Worm (Caenorhabditis elegans): ENCODE measurements around the gene R07E5.4.

Gene R07E5.4

ce11 chrIII:4394496-4394895 lies at the start of gene R07E5.4:
Gene R07E5.4, plus strand, starts transcription at chrIII:4394796.
- TF ChIP-seq blmp-1 (tag; optimal IDR thresholded peaks at IDR 0.05) (no peak), irx-1 (tag; optimal IDR thresholded peaks at IDR 0.05) (no peak), pag-3 (tag; optimal IDR thresholded peaks at IDR 0.05; ENCODE audit: borderline replicate concordance, insufficient read depth) (no peak), alr-1 (tag; optimal IDR thresholded peaks at IDR 0.05; ENCODE audit: borderline replicate concordance) (no peak), lin-13 (GFP tag; optimal IDR thresholded peaks at IDR 0.05) (no peak), aly-2 (tag; optimal IDR thresholded peaks at IDR 0.05) (no peak), xbp-1 (tag; optimal IDR thresholded peaks at IDR 0.05) (no peak), hpl-2 (GFP tag; optimal IDR thresholded peaks at IDR 0.05) (no peak), tbx-2 (tag; optimal IDR thresholded peaks at IDR 0.05) (no peak), elt-3 (tag; optimal IDR thresholded peaks at IDR 0.05) (no peak), mep-1 (tag; optimal IDR thresholded peaks at IDR 0.05) (no peak), nhr-12 (tag; optimal IDR thresholded peaks at IDR 0.05) (no peak), hlh-17 (GFP tag; optimal IDR thresholded peaks at IDR 0.05; ENCODE audit: borderline replicate concordance) (no peak), sptf-1 (tag; optimal IDR thresholded peaks at IDR 0.05) (no peak), vab-15 (tag; optimal IDR thresholded peaks at IDR 0.05) (no peak), snu-23 (GFP tag; optimal IDR thresholded peaks at IDR 0.05) (no peak), sup-37 (GFP tag; optimal IDR thresholded peaks at IDR 0.05) (no peak), unc-130 (tag; optimal IDR thresholded peaks at IDR 0.05) (no peak), dpl-1 (GFP tag; optimal IDR thresholded peaks at IDR 0.05) (no peak), nhr-19 (GFP tag; conservative IDR thresholded peaks at IDR 0.05) (no peak)

- no peak for TF ChIP-seq xbp-1 (tag; optimal IDR thresholded peaks at IDR 0.05)
- TF ChIP-seq isw-1 (GFP tag; IDR thresholded peaks at IDR 0.05): no peak
- no peak for TF ChIP-seq ceh-90 (tag; optimal IDR thresholded peaks at IDR 0.05)
- no peak for TF ChIP-seq ceh-82 (tag; optimal IDR thresholded peaks at IDR 0.05)
- TF ChIP-seq lin-13 (GFP tag; optimal IDR thresholded peaks at IDR 0.05): no peak
- TF ChIP-seq hlh-17 (GFP tag; optimal IDR thresholded peaks at IDR 0.05; ENCODE audit: borderline replicate concordance): no peak
- no peak for TF ChIP-seq hlh-4 (tag; optimal IDR thresholded peaks at IDR 0.05)
- no peak for TF ChIP-seq egl-13 (tag; optimal IDR thresholded peaks at IDR 0.05)
Measured at ce11 chrIII:4345034-4345433, 49.6 kb upstream of the R07E5.4 start, which contains the start of gene hse-5. Gene hse-5, plus strand, starts transcription at chrIII:4345334.

ce11 chrIII:4349799-4350198 lies 44.8 kb upstream of the R07E5.4 start, which contains the start of gene B0285.6:
Gene B0285.6, plus strand, starts transcription at chrIII:4350099.
- TF ChIP-seq unc-98 (GFP tag; IDR thresholded peaks at IDR 0.05): no peak
- TF ChIP-seq ceh-90 (tag; optimal IDR thresholded peaks at IDR 0.05): no peak
- no peak for TF ChIP-seq grh-1 (GFP tag; IDR thresholded peaks at IDR 0.05)
- no peak for TF ChIP-seq sptf-1 (tag; optimal IDR thresholded peaks at IDR 0.05)
- no peak for TF ChIP-seq irx-1 (tag; optimal IDR thresholded peaks at IDR 0.05)
- no peak for TF ChIP-seq hpl-2 (GFP tag; optimal IDR thresholded peaks at IDR 0.05)
- TF ChIP-seq efl-3 (GFP tag; optimal IDR thresholded peaks at IDR 0.05): no peak
- TF ChIP-seq lin-15B (tag; optimal IDR thresholded peaks at IDR 0.05): no peak
- TF ChIP-seq ets-5 (GFP tag; IDR thresholded peaks at IDR 0.05): no peak
- no peak for TF ChIP-seq lin-13 (GFP tag; optimal IDR thresholded peaks at IDR 0.05)
- TF ChIP-seq ceh-82 (tag; optimal IDR thresholded peaks at IDR 0.05): no peak
- TF ChIP-seq F16B12.6 (tag; optimal IDR thresholded peaks at IDR 0.05): no peak
- no peak for TF ChIP-seq unc-30 (tag; optimal IDR thresholded peaks at IDR 0.05)
- TF ChIP-seq ztf-4 (tag; optimal IDR thresholded peaks at IDR 0.05): no peak
- no peak for TF ChIP-seq lin-35 (GFP tag; optimal IDR thresholded peaks at IDR 0.05)
- TF ChIP-seq nhr-237 (tag; optimal IDR thresholded peaks at IDR 0.05): no peak
- TF ChIP-seq blmp-1 (tag; optimal IDR thresholded peaks at IDR 0.05): no peak

- TF ChIP-seq hlh-4 (tag; optimal IDR thresholded peaks at IDR 0.05) (no peak), efl-1 (optimal IDR thresholded peaks at IDR 0.05) (no peak), efl-1 (GFP tag; optimal IDR thresholded peaks at IDR 0.05 in 1 of 2) (peak in 1 of 2 experiments; percentile 55)
Measured at ce11 chrIII:4356384-4356783, 38.2 kb upstream of the R07E5.4 start, which contains the start of gene mnp-1. Gene mnp-1, plus strand, starts transcription at chrIII:4356594.

Data from whole organism, L1 larva.